Fruit fly (Drosophila melanogaster): ENCODE data around the gene tal-2A.
A peak's percentile ranks its signal among the peaks of the same experiment; 100 is the strongest.

tal-2A gene

DNA sequence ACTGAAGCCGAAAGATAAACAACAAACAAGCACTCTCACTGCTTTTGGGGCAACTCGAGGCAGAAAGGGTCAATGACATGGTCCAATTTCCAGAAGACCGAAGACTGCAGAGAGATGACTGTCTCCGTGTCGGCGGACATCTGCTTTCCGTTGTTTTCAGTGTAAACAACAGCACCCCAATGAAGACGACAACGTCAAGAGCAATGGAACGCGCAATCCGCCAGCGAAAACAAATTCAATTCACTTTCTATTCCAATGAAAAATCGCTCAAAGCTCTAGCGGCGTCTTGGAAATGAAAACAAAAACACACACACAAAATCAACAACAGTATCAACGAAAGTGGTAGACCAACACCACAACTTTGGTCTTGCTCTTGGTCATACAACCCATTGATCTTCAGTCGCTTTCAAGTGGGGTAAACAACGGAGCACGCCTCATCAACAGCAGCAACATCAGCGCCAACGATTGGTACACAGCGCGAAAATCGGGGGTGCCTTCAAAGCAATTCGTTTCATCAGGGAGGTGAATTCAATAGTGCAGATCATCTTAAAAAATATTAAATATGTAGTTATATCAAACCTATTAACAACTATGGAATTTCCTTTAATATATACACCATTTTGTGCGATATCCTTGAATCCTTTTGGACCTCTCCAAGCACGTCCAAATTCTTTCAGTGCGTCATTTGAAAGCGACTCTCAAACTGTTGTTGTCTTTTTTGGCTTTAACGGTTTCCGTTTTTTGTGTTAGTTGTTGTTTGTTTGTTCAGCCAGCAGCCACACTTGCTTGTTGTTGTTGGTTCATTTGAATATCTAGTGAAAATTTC lies 4.8 kb downstream of the tal-2A start (continued):
- TF ChIP-seq CG10147 (GFP tag; optimal IDR thresholded peaks at IDR 0.05) (no peak), HLH3B (GFP tag; IDR thresholded peaks at IDR 0.05) (peak; percentile 61), Gug (GFP tag; IDR thresholded peaks at IDR 0.05) (no peak; the same call in 3 of the 4 replicates), CG11247 (GFP tag; IDR thresholded peaks at IDR 0.05) (no peak), Hr78 (GFP tag; optimal IDR thresholded peaks at IDR 0.05) (peak in 1 of 2 experiments; percentile 52), CG6689 (GFP tag; IDR thresholded peaks at IDR 0.05) (peak; percentile 53), lilli (GFP tag; optimal IDR thresholded peaks at IDR 0.05) (no peak), gce (GFP tag; IDR thresholded peaks at IDR 0.05) (peak; percentile 57; the same call in 1 of the 3 replicates), tio (GFP tag; optimal IDR thresholded peaks at IDR 0.05) (peak; percentile 49), Trl (optimal IDR thresholded peaks at IDR 0.05) (no peak), Trl (GFP tag; optimal IDR thresholded peaks at IDR 0.05) (peak; percentile 8), Hr3 (GFP tag; optimal IDR thresholded peaks at IDR 0.05) (peak; percentile 47), CG10979 (tag; optimal IDR thresholded peaks at IDR 0.05) (peak; percentile 82), gt (GFP tag; IDR thresholded peaks at IDR 0.05) (peak; percentile 56; the same call in 1 of the 2 replicates), MBD-R2 (GFP tag; IDR thresholded peaks at IDR 0.05) (no peak), repo (GFP tag; optimal IDR thresholded peaks at IDR 0.05) (no peak), otp (GFP tag; IDR thresholded peaks at IDR 0.05) (peak; percentile 43; the same call in 1 of the 3 replicates), CG8924 (tag; optimal IDR thresholded peaks at IDR 0.05) (peak; percentile 75), Sin3A (optimal IDR thresholded peaks at IDR 0.05) (no peak), HmgZ (tag; optimal IDR thresholded peaks at IDR 0.05) (no peak), CG17385 (GFP tag; optimal IDR thresholded peaks at IDR 0.05) (peak; percentile 53), unc-4 (GFP tag; IDR thresholded peaks at IDR 0.05; ENCODE audit: partially characterized antibody) (no peak), CG7372 (GFP tag; IDR thresholded peaks at IDR 0.05) (peak; percentile 27; the same call in 1 of the 2 replicates), E2f2 (GFP tag; IDR thresholded peaks at IDR 0.05) (peak; percentile 8; the same call in 1 of the 2 replicates), CG11695 (GFP tag; IDR thresholded peaks at IDR 0.05) (peak; percentile 41; the same call in 1 of the 3 replicates), twi (tag; optimal IDR thresholded peaks at IDR 0.05) (peak; percentile 6), grn (GFP tag; optimal IDR thresholded peaks at IDR 0.05) (no peak), dmrt11E (tag; optimal IDR thresholded peaks at IDR 0.05) (no peak), chn (GFP tag; optimal IDR thresholded peaks at IDR 0.05) (no peak), Rx (GFP tag; IDR thresholded peaks at IDR 0.05) (no peak), GATAe (GFP tag; conservative IDR thresholded peaks at IDR 0.05) (no peak), PHDP (tag; optimal IDR thresholded peaks at IDR 0.05) (peak; percentile 61), CG3847 (GFP tag; IDR thresholded peaks at IDR 0.05) (peak; percentile 36), pan (optimal IDR thresholded peaks at IDR 0.05) (no peak), pan (GFP tag; optimal IDR thresholded peaks at IDR 0.05 in 1 of 2, IDR thresholded peaks at IDR 0.05 in 1 of 2) (peak in 1 of 2 experiments; percentile 47), CG10431 (GFP tag; optimal IDR thresholded peaks at IDR 0.05) (peak; percentile 38), toy (GFP tag; IDR thresholded peaks at IDR 0.05) (no peak), ttk (GFP tag; IDR thresholded peaks at IDR 0.05) (peak; percentile 64), H15 (GFP tag; IDR thresholded peaks at IDR 0.05) (peak; percentile 44; the same call in 2 of the 3 replicates), CG1024 (GFP tag; IDR thresholded peaks at IDR 0.05) (no peak; the same call in 1 of the 2 replicates), CG11696 (GFP tag; IDR thresholded peaks at IDR 0.05) (no peak), Hr39 (optimal IDR thresholded peaks at IDR 0.05) (no peak), CG6254 (GFP tag; optimal IDR thresholded peaks at IDR 0.05) (peak; percentile 42), B-H1 (GFP tag; IDR thresholded peaks at IDR 0.05) (no peak), CG34376 (GFP tag; optimal IDR thresholded peaks at IDR 0.05) (no peak), NC2α (GFP tag; optimal IDR thresholded peaks at IDR 0.05) (no peak), pros (GFP tag; optimal IDR thresholded peaks at IDR 0.05) (peak; percentile 87), Lpt (GFP tag; optimal IDR thresholded peaks at IDR 0.05) (no peak), mam (GFP tag; optimal IDR thresholded peaks at IDR 0.05) (no peak), CG42726 (GFP tag; IDR thresholded peaks at IDR 0.05; ENCODE audit: partially characterized antibody) (no peak), chif (GFP tag; optimal IDR thresholded peaks at IDR 0.05) (no peak)

Measured in whole organism, embryonic.